Worm (Caenorhabditis elegans): ENCODE results near the gene ZK418.13.

ce11 chrIII:7124364-7124763, 48.1 kb upstream of the ZK418.13 start, which contains the start of gene B0280.2:
- no peak for TF ChIP-seq Y22D7AL.16 (tag; optimal IDR thresholded peaks at IDR 0.05)
- TF ChIP-seq hlh-30 (tag; optimal IDR thresholded peaks at IDR 0.05; ENCODE audit: insufficient read depth), result no peak
- TF ChIP-seq zip-5 (tag; optimal IDR thresholded peaks at IDR 0.05), result no peak
- TF ChIP-seq fkh-10 (GFP tag; optimal IDR thresholded peaks at IDR 0.05), result no peak
- TF ChIP-seq ttx-3 (tag; optimal IDR thresholded peaks at IDR 0.05), result no peak
- no peak for TF ChIP-seq pat-9 (tag; optimal IDR thresholded peaks at IDR 0.05)
- TF ChIP-seq sdc-2 (tag; optimal IDR thresholded peaks at IDR 0.05), result no peak
- TF ChIP-seq fax-1 (tag; optimal IDR thresholded peaks at IDR 0.05), result no peak

All from whole organism, late embryonic.